Fruit fly (Drosophila melanogaster): ENCODE measurements around the gene CG6048.

DNA sequence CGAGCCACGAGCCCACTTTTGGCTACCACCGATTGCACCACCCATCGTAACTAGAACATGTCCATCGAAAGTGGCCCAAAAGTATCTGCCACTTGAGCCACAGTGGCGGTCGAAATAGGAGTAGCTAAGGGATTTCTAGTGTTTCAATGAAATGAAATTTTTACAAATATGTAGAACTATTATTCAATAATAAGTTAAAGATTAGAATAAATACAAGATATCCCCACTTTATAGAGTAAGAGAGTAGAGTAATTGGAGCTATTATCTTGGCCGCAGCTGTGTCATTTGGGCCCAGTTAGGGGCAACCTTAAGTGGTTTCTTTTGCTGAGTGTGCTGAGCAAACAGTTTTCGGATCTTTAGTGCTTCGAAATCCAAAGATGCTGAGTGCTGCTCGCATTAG is 37.0 kb downstream of the CG6048 start:
- TF ChIP-seq CG12605 (GFP tag; IDR thresholded peaks at IDR 0.05) (no peak), CG4496 (GFP tag; IDR thresholded peaks at IDR 0.05) (peak; percentile 56; the same call in 1 of the 3 replicates), EcR (GFP tag; optimal IDR thresholded peaks at IDR 0.05) (no peak), rn (GFP tag; IDR thresholded peaks at IDR 0.05) (no peak), CG8159 (tag; optimal IDR thresholded peaks at IDR 0.05) (no peak), Snoo (tag; optimal IDR thresholded peaks at IDR 0.05) (no peak), fd96Ca (GFP tag; IDR thresholded peaks at IDR 0.05) (no peak), CG13204 (GFP tag; optimal IDR thresholded peaks at IDR 0.05) (no peak)

Measured in whole organism, pupa.